Worm (Caenorhabditis elegans): ENCODE results near the gene vha-13.

DNA sequence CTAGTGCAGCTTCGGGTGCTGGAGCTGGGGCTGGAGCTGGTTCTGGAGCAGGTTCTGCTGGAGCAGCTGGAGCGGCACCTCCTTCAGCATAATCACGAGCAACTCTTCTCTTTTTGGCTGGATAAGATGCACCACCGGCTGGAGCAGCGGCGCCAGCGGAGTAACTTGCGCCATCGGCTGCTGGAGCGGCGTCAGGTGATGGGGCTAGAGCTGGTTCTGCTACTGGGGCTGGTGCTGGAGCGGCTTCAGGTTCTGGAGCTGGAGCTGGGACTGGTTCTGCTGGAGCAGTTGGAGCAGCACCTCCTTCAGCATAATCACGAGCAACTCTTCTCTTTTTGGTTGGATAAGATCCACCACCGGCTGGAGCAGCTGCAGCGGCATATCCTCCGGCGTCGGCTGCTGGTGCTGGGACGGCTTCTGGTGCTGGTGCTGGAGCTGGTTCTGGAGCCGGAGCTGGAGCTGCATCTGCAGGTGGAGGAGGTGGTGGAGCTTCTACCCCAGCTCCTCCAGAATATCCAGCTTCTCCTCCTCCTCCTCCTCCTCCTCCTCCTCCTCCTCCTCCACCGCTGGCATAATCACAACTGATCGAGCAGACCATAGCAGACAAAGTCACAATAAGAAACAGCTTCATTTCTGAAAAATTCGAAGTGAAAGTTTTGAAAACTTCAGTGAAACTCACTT lies 32.3 kb upstream of the vha-13 start, which contains the start of gene F47B8.13:
- TF ChIP-seq mdl-1 (tag; optimal IDR thresholded peaks at IDR 0.05) (no peak), unc-62 (GFP tag; optimal IDR thresholded peaks at IDR 0.05) (no peak), lin-39 (tag; optimal IDR thresholded peaks at IDR 0.05) (no peak), nhr-6 (tag; optimal IDR thresholded peaks at IDR 0.05) (no peak), blmp-1 (tag; optimal IDR thresholded peaks at IDR 0.05; ENCODE audit: insufficient read depth) (no peak), egl-27 (tag; optimal IDR thresholded peaks at IDR 0.05) (no peak), zag-1 (tag; optimal IDR thresholded peaks at IDR 0.05) (no peak), crh-2 (tag; optimal IDR thresholded peaks at IDR 0.05) (no peak), nhr-12 (tag; optimal IDR thresholded peaks at IDR 0.05) (no peak), ztf-4 (tag; optimal IDR thresholded peaks at IDR 0.05) (no peak)
